Fruit fly (Drosophila melanogaster) whole organism, prepupa: ENCODE results near the gene Gycbeta100B.
A peak's percentile ranks its signal among the peaks of the same experiment; 100 is the strongest.

Experiments
- Blimp-1 ChIP-seq: fragments of 200-800 bp; sonication (Bioruptor generic); optimal IDR thresholded peaks from 3 replicates; lab custom pipeline; 2017; ENCODE audit warnings: missing biosample characterization, missing genetic modification characterization, mild to moderate bottlenecking, moderate library complexity, missing genetic modification reagents
- CG10631 ChIP-seq: fragments of 200-800 bp; sonication (Bioruptor generic); optimal IDR thresholded peaks from 2 replicates; lab custom pipeline; 2016; ENCODE audit warnings: missing biosample characterization, missing genetic modification characterization
- CG11762 ChIP-seq: fragments of 200-800 bp; sonication (Bioruptor generic); optimal IDR thresholded peaks from 3 replicates; lab custom pipeline; 2016; ENCODE audit warnings: missing biosample characterization, missing genetic modification characterization; ENCODE audit not compliant: insufficient read depth
- CG11902 ChIP-seq: fragments of 200-800 bp; sonication (Bioruptor generic); optimal IDR thresholded peaks from 3 replicates; lab custom pipeline; 2016; ENCODE audit warnings: missing biosample characterization, missing genetic modification characterization
- CG15336 ChIP-seq: fragments of 200-800 bp; sonication (Bioruptor generic); IDR thresholded peaks from 2 replicates; pipeline ENCODE4 v1.3.6; 2022; ENCODE audit warnings: missing biosample characterization, missing genetic modification characterization
- CG1621 ChIP-seq: fragments of 200-800 bp; sonication (Bioruptor generic); optimal IDR thresholded peaks from 3 replicates; lab custom pipeline; 2018; ENCODE audit warnings: missing biosample characterization, mild to moderate bottlenecking, missing genetic modification characterization
- CG16779 ChIP-seq: fragments of 200-800 bp; sonication (Bioruptor generic); optimal IDR thresholded peaks from 3 replicates; lab custom pipeline; 2017; ENCODE audit warnings: missing biosample characterization, mild to moderate bottlenecking, missing genetic modification characterization
- CG3032 ChIP-seq: fragments of 200-800 bp; optimal IDR thresholded peaks from 2 replicates; lab custom pipeline; 2019; ENCODE audit warnings: missing biosample characterization, mild to moderate bottlenecking, missing genetic modification characterization, moderate library complexity
- CG32006 ChIP-seq: fragments of 200-800 bp; sonication (Bioruptor generic); optimal IDR thresholded peaks from 3 replicates; lab custom pipeline; 2017; ENCODE audit warnings: missing biosample characterization, mild to moderate bottlenecking, missing genetic modification characterization
- CG34406 ChIP-seq: fragments of 200-800 bp; sonication (Bioruptor generic); optimal IDR thresholded peaks from 3 replicates; lab custom pipeline; 2016; ENCODE audit warnings: missing biosample characterization, missing genetic modification characterization
- CG3919 ChIP-seq: fragments of 200-800 bp; sonication (Bioruptor generic); optimal IDR thresholded peaks from 3 replicates; lab custom pipeline; 2016; ENCODE audit warnings: missing biosample characterization, missing genetic modification characterization
- CG4318 ChIP-seq: fragments of 200-800 bp; sonication (Bioruptor generic); optimal IDR thresholded peaks from 3 replicates; lab custom pipeline; 2017; ENCODE audit warnings: missing biosample characterization, mild to moderate bottlenecking, missing genetic modification characterization
- CG6808 ChIP-seq: fragments of 200-800 bp; sonication (Bioruptor generic); optimal IDR thresholded peaks from 3 replicates; lab custom pipeline; 2017; ENCODE audit warnings: missing biosample characterization, missing genetic modification characterization, mild to moderate bottlenecking, moderate library complexity, missing genetic modification reagents
- CG7368 ChIP-seq: fragments of 200-800 bp; sonication (Bioruptor generic); optimal IDR thresholded peaks from 3 replicates; lab custom pipeline; 2016; ENCODE audit warnings: missing biosample characterization, missing genetic modification characterization
- CG8119 ChIP-seq: fragments of 200-800 bp; sonication (Bioruptor generic); IDR thresholded peaks from 3 replicates; pipeline ENCODE4 v1.3.6; 2022; ENCODE audit warnings: missing biosample characterization, missing genetic modification characterization
- CG8632 ChIP-seq: fragments of 200-800 bp; sonication (Bioruptor generic); optimal IDR thresholded peaks from 3 replicates; lab custom pipeline; 2016; ENCODE audit warnings: missing biosample characterization, missing genetic modification characterization
- Eip78C ChIP-seq: fragments of 200-800 bp; sonication (Bioruptor generic); peaks from one replicate; lab custom pipeline; 2016; ENCODE audit warnings: missing biosample characterization, missing genetic modification characterization
- Eip93F ChIP-seq: fragments of 200-800 bp; sonication (Bioruptor generic); optimal IDR thresholded peaks from 2 replicates; lab custom pipeline; 2016; ENCODE audit warnings: missing biosample characterization, mild to moderate bottlenecking, missing genetic modification characterization
- Ets21C ChIP-seq: fragments of 200-800 bp; sonication (Bioruptor generic); optimal IDR thresholded peaks from 3 replicates; lab custom pipeline; 2016; ENCODE audit warnings: missing biosample characterization, missing genetic modification characterization
- Gug ChIP-seq: fragments of 200-800 bp; sonication (Bioruptor generic); IDR thresholded peaks from 2 replicates; pipeline ENCODE4 v1.3.6; 2022; ENCODE audit warnings: missing biosample characterization, missing genetic modification characterization
- Hr38 ChIP-seq: sonication (Bioruptor generic); optimal IDR thresholded peaks from 2 replicates; lab custom pipeline; 2016; ENCODE audit warnings: missing biosample characterization, missing genetic modification characterization
- Hr4 ChIP-seq: fragments of 200-800 bp; sonication (Bioruptor generic); optimal IDR thresholded peaks from 3 replicates; lab custom pipeline; 2016; ENCODE audit warnings: missing biosample characterization, missing genetic modification characterization
- Lpt ChIP-seq: fragments of 200-800 bp; sonication (Bioruptor generic); optimal IDR thresholded peaks from 3 replicates; lab custom pipeline; 2016; ENCODE audit warnings: missing biosample characterization, missing genetic modification characterization
- OdsH ChIP-seq: fragments of 200-800 bp; sonication (Bioruptor generic); optimal IDR thresholded peaks from 3 replicates; lab custom pipeline; 2016; ENCODE audit warnings: missing biosample characterization, missing genetic modification characterization
- Sox14 ChIP-seq: fragments of 200-800 bp; sonication (Bioruptor generic); optimal IDR thresholded peaks from 3 replicates; lab custom pipeline; 2016; ENCODE audit warnings: missing biosample characterization, missing genetic modification characterization
- Sox15 ChIP-seq: fragments of 200-800 bp; sonication (Bioruptor generic); optimal IDR thresholded peaks from 3 replicates; lab custom pipeline; 2016; ENCODE audit warnings: missing biosample characterization, missing genetic modification characterization
- achi ChIP-seq: fragments of 200-800 bp; sonication (Bioruptor generic); optimal IDR thresholded peaks from 3 replicates; lab custom pipeline; 2016; ENCODE audit warnings: missing biosample characterization, missing genetic modification characterization
- acj6 ChIP-seq: fragments of 200-800 bp; sonication (Bioruptor generic); optimal IDR thresholded peaks from 3 replicates; lab custom pipeline; 2016; ENCODE audit warnings: missing biosample characterization, missing genetic modification characterization
- dac ChIP-seq: fragments of 200-800 bp; sonication (Bioruptor generic); optimal IDR thresholded peaks from 2 replicates; lab custom pipeline; 2017; ENCODE audit warnings: missing biosample characterization, mild to moderate bottlenecking, missing genetic modification characterization
- fd59A ChIP-seq: fragments of 200-800 bp; sonication (Bioruptor generic); optimal IDR thresholded peaks from 2 replicates; lab custom pipeline; 2017; ENCODE audit warnings: missing biosample characterization, mild to moderate bottlenecking, missing genetic modification characterization, missing genetic modification reagents
- fkh ChIP-seq: fragments of 200-800 bp; sonication (Bioruptor generic); optimal IDR thresholded peaks from 3 replicates; lab custom pipeline; 2017; ENCODE audit warnings: missing biosample characterization, mild to moderate bottlenecking, missing genetic modification characterization, moderate library complexity
- spab ChIP-seq: fragments of 200-800 bp; sonication (Bioruptor generic); optimal IDR thresholded peaks from 2 replicates; lab custom pipeline; 2017; ENCODE audit warnings: missing biosample characterization, mild to moderate bottlenecking, missing genetic modification characterization, missing genetic modification reagents
- ss ChIP-seq, 2 experiments: fragments of 200-800 bp; sonication (Bioruptor generic); optimal IDR thresholded peaks; 2 replicates in 1 of 2; 3 replicates in 1 of 2; lab custom pipeline; 2017 to 2018; ENCODE audit warnings: mild to moderate bottlenecking in 2 of 2, missing biosample characterization in 2 of 2, missing genetic modification characterization in 2 of 2, moderate library complexity in 1 of 2
- svp ChIP-seq: fragments of 200-800 bp; sonication (Bioruptor generic); peaks from one replicate; lab custom pipeline; 2016; ENCODE audit warnings: missing biosample characterization, missing genetic modification characterization
- topi ChIP-seq: fragments of 200-800 bp; sonication (Bioruptor generic); optimal IDR thresholded peaks from 3 replicates; lab custom pipeline; 2016; ENCODE audit warnings: missing biosample characterization, missing genetic modification characterization

Gene Gycbeta100B

dm6 chr3R:31086394-31086793 is 47.8 kb upstream of the Gycbeta100B start (continued):
- TF ChIP-seq spab = no peak

dm6 chr3R:31089985-31090384 is 44.2 kb upstream of the Gycbeta100B start:
- no peak for TF ChIP-seq CG8119 (GFP tag; lab: Robert Waterston, UW)
- no peak for TF ChIP-seq fd59A
- peak; percentile 14 for TF ChIP-seq svp (GFP tag; lab: Kevin White, UChicago)

- TF ChIP-seq Blimp-1 (GFP tag; lab: Kevin White, UChicago) = no peak
- no peak for TF ChIP-seq CG6808
- no peak for TF ChIP-seq CG8632 (GFP tag; lab: Kevin White, UChicago)
- TF ChIP-seq achi (GFP tag; lab: Kevin White, UChicago) = no peak
- TF ChIP-seq spab = no peak
- TF ChIP-seq CG11902 (GFP tag; lab: Kevin White, UChicago) = no peak
- no peak for TF ChIP-seq ss (GFP tag; optimal IDR thresholded peaks at IDR 0.05; lab: Kevin White, UChicago)
- no peak for TF ChIP-seq CG7368 (GFP tag; lab: Kevin White, UChicago)
- no peak for TF ChIP-seq CG3032
- TF ChIP-seq topi (GFP tag; lab: Kevin White, UChicago) = no peak
- no peak for TF ChIP-seq Eip78C (GFP tag; lab: Kevin White, UChicago)
- TF ChIP-seq CG15336 (GFP tag; lab: Robert Waterston, UW) = no peak
- no peak for TF ChIP-seq Ets21C (GFP tag; lab: Kevin White, UChicago)
- no peak for TF ChIP-seq Sox14 (GFP tag; lab: Kevin White, UChicago)
- TF ChIP-seq Hr4 (GFP tag; lab: Kevin White, UChicago) = no peak
- no peak for TF ChIP-seq fd59A
- TF ChIP-seq CG4318 = no peak
These were observed 37.0 kb upstream of the Gycbeta100B start, which contains the start of gene CG11317 for dm6 chr3R:31097221-31097620. CG11317 (minus strand) TSS chr3R:31097321.

- no peak for TF ChIP-seq CG3919 (GFP tag; lab: Kevin White, UChicago)
These were observed 33.1 kb upstream of the Gycbeta100B start, which contains the start of gene CG15553 for dm6 chr3R:31101069-31101468. CG15553 (minus strand) TSS chr3R:31101169.

- TF ChIP-seq CG7368 (GFP tag; lab: Kevin White, UChicago) (no peak), fkh (peak; percentile 66)
These were observed 25.1 kb upstream of the Gycbeta100B start, which contains the start of gene Mayo for dm6 chr3R:31109126-31109525. Mayo (minus strand) TSS chr3R:31109191.

dm6 chr3R:31119854-31120423 is 14.3 kb upstream of the Gycbeta100B start:
- TF ChIP-seq Eip93F (GFP tag; lab: Kevin White, UChicago) = no peak
- no peak for TF ChIP-seq CG1621 (tag; lab: Kevin White, UChicago)
- TF ChIP-seq Hr38 (GFP tag; lab: Kevin White, UChicago) = no peak
- no peak for TF ChIP-seq dac (GFP tag; lab: Kevin White, UChicago)
- TF ChIP-seq CG15336 (GFP tag; lab: Robert Waterston, UW) = no peak
- no peak for TF ChIP-seq Blimp-1 (GFP tag; lab: Kevin White, UChicago)
- no peak for TF ChIP-seq CG32006
- no peak for TF ChIP-seq CG4318
- TF ChIP-seq Sox15 (GFP tag; lab: Kevin White, UChicago) = no peak
- no peak for TF ChIP-seq CG6808
- TF ChIP-seq svp (GFP tag; lab: Kevin White, UChicago) = no peak
- TF ChIP-seq acj6 (GFP tag; lab: Kevin White, UChicago) = no peak
- no peak for TF ChIP-seq CG34406 (GFP tag; lab: Kevin White, UChicago)
- TF ChIP-seq OdsH (GFP tag; lab: Kevin White, UChicago) = no peak
- TF ChIP-seq CG11762 = no peak
- TF ChIP-seq Lpt (GFP tag; lab: Kevin White, UChicago) = no peak
- no peak for TF ChIP-seq CG16779 (tag; lab: Kevin White, UChicago)
- TF ChIP-seq CG10631 (GFP tag; lab: Kevin White, UChicago) = no peak
- no peak for TF ChIP-seq CG3032
- TF ChIP-seq Gug = no peak
- TF ChIP-seq, all 60 proteins: peak for 0
